Worm (Caenorhabditis elegans): ENCODE results near the gene ZK622.4.

ZK622.4 gene

DNA sequence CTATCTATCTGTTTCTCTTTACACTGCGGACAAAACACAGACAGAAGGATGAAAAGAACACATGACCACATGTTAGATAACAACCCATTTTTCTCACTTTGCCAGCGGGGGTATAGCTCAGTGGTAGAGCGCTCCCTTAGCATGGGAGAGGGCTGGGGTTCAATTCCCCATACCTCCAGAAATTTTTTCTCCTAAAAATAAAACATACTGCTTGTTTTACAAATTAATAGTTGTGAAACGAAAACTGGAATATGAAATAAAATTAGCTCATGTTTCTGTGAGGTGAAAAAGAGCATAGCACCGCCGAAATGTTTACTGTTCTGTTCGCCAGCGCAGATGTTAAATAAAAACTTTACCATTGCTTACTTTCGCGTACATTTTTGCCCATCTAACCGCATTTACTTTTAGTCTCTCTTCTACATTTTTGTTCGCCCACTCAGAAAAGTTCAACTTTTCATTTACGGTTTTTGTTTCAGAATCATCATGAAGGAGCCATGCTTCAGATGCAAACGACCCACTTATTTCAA, at the start of gene ZK622.4 (continued):
- TF ChIP-seq pqm-1 (tag; optimal IDR thresholded peaks at IDR 0.05) (no peak), blmp-1 (tag; optimal IDR thresholded peaks at IDR 0.05) (peak; percentile 36), fkh-8 (tag; optimal IDR thresholded peaks at IDR 0.05) (peak; percentile 40), efl-1 (optimal IDR thresholded peaks at IDR 0.05) (peak; percentile 27 to 49), efl-1 (GFP tag; optimal IDR thresholded peaks at IDR 0.05 in 1 of 2) (peak; percentile 36 to 85), ceh-90 (tag; optimal IDR thresholded peaks at IDR 0.05) (no peak), tlp-1 (tag; optimal IDR thresholded peaks at IDR 0.05) (no peak), zag-1 (tag; optimal IDR thresholded peaks at IDR 0.05) (no peak), pax-3 (tag; optimal IDR thresholded peaks at IDR 0.05) (no peak), lir-3 (tag; optimal IDR thresholded peaks at IDR 0.05; ENCODE audit: poor library complexity) (peak; percentile 28), lsy-2 (tag; optimal IDR thresholded peaks at IDR 0.05) (peak; percentile 49 to 76), ces-1 (GFP tag; optimal IDR thresholded peaks at IDR 0.05) (no peak), vab-15 (tag; optimal IDR thresholded peaks at IDR 0.05) (no peak), fkh-4 (tag; optimal IDR thresholded peaks at IDR 0.05; ENCODE audit: borderline replicate concordance) (no peak), nhr-19 (GFP tag; conservative IDR thresholded peaks at IDR 0.05) (peak; percentile 33), nhr-84 (tag; optimal IDR thresholded peaks at IDR 0.05) (no peak), sptf-1 (tag; optimal IDR thresholded peaks at IDR 0.05) (no peak), rnt-1 (tag; optimal IDR thresholded peaks at IDR 0.05) (peak; percentile 48), nhr-76 (tag; optimal IDR thresholded peaks at IDR 0.05) (no peak), lin-39 (tag; optimal IDR thresholded peaks at IDR 0.05) (no peak), hlh-4 (tag; optimal IDR thresholded peaks at IDR 0.05) (no peak), unc-30 (tag; optimal IDR thresholded peaks at IDR 0.05) (no peak), skn-1 (tag; optimal IDR thresholded peaks at IDR 0.05) (peak; percentile 25), ama-1 (optimal IDR thresholded peaks at IDR 0.05) (no peak), unc-98 (GFP tag; IDR thresholded peaks at IDR 0.05) (no peak), C04F5.9 (tag; optimal IDR thresholded peaks at IDR 0.05) (no peak), efl-3 (GFP tag; optimal IDR thresholded peaks at IDR 0.05) (no peak), fos-1 (tag; optimal IDR thresholded peaks at IDR 0.05) (peak; percentile 29), ets-5 (GFP tag; IDR thresholded peaks at IDR 0.05) (no peak), ceh-63 (GFP tag; optimal IDR thresholded peaks at IDR 0.05) (no peak), nhr-90 (tag; optimal IDR thresholded peaks at IDR 0.05; ENCODE audit: poor library complexity) (peak; percentile 15), nhr-28 (tag; optimal IDR thresholded peaks at IDR 0.05) (no peak), nhr-47 (tag; optimal IDR thresholded peaks at IDR 0.05) (peak; percentile 71)

DNA sequence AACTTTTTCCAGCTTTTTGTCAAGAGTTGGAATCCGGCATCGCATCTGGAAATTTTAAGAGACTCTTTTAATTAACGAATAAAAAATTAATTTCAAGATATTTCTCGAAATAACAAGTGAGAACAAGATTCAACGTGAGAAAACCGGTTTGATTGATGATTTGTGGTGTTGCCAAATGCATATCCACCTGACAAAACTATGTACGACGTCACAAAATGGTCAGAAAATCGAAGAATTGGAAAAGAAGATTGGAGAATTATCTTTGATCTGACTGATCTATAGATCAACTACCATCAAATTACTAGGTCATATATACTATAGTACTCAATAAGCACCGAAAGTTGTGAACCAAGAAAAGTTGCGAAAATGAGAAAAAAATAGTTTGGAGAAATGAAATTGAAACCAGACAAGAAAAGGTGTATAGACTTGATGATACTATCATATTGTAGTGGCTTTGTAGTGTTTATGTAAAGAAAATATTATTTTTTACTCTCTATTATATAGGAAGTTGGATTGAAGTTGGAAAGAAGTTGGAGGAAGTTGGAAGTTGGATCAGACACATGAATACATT, 45.6 kb upstream of the ZK622.4 start, which contains the start of gene ptr-6:
Gene ptr-6, minus strand, starts transcription at position 47 of the 571 bp plus-strand sequence.
- TF ChIP-seq blmp-1 (tag; optimal IDR thresholded peaks at IDR 0.05) = peak; percentile 69
- peak; percentile 31 for TF ChIP-seq snu-23 (GFP tag; optimal IDR thresholded peaks at IDR 0.05)
- TF ChIP-seq elt-3 (tag; optimal IDR thresholded peaks at IDR 0.05) = peak in 1 of 6 experiments; percentile 60
- peak; percentile 36 for TF ChIP-seq nhr-90 (tag; optimal IDR thresholded peaks at IDR 0.05; ENCODE audit: poor library complexity)
- peak; percentile 1 for TF ChIP-seq tbx-2 (tag; optimal IDR thresholded peaks at IDR 0.05)
- TF ChIP-seq nhr-19 (GFP tag; conservative IDR thresholded peaks at IDR 0.05) = peak; percentile 19; the same call in 1 of the 2 replicates
- peak in 1 of 2 experiments; percentile 24 for TF ChIP-seq mdl-1 (tag; optimal IDR thresholded peaks at IDR 0.05)
- peak in 1 of 2 experiments; percentile 43 for TF ChIP-seq lin-35 (GFP tag; optimal IDR thresholded peaks at IDR 0.05)
- TF ChIP-seq nhr-77 (tag; optimal IDR thresholded peaks at IDR 0.05) = no peak
- no peak for TF ChIP-seq ets-5 (GFP tag; IDR thresholded peaks at IDR 0.05)
- TF ChIP-seq nhr-85 (tag) = peak; percentile 96
- TF ChIP-seq lsy-2 (tag; optimal IDR thresholded peaks at IDR 0.05) = peak in 1 of 2 experiments; percentile 42
- peak; percentile 84 for TF ChIP-seq grh-1 (GFP tag; IDR thresholded peaks at IDR 0.05)
- no peak for TF ChIP-seq fkh-10 (GFP tag; optimal IDR thresholded peaks at IDR 0.05)
- peak; percentile 61 for TF ChIP-seq nhr-20 (tag; optimal IDR thresholded peaks at IDR 0.05)
- TF ChIP-seq nhr-71 (tag; optimal IDR thresholded peaks at IDR 0.05) = peak; percentile 46
- TF ChIP-seq ceh-90 (tag; optimal IDR thresholded peaks at IDR 0.05) = no peak
- peak; percentile 63 for TF ChIP-seq lin-14 (GFP tag; optimal IDR thresholded peaks at IDR 0.05)
- TF ChIP-seq skn-1 (tag; optimal IDR thresholded peaks at IDR 0.05) = no peak

All from whole organism, L1 larva.